Worm (Caenorhabditis elegans): Measurements from ENCODE around the gene klp-13.

- no peak for TF ChIP-seq ref-1 (GFP tag; conservative IDR thresholded peaks at IDR 0.05)
- no peak for TF ChIP-seq flt-1 (GFP tag; IDR thresholded peaks at IDR 0.05)
- no peak for TF ChIP-seq tab-1 (GFP tag; IDR thresholded peaks at IDR 0.05)
- TF ChIP-seq med-1 (GFP tag; optimal IDR thresholded peaks at IDR 0.05; ENCODE audit: insufficient read depth) = no peak
- TF ChIP-seq cog-1 (tag; optimal IDR thresholded peaks at IDR 0.05) = no peak
- TF ChIP-seq ztf-29 (GFP tag; IDR thresholded peaks at IDR 0.05) = no peak
Measured at ce11 chrX:6031169-6031568, 46.4 kb downstream of the klp-13 start, which contains the start of gene ipp-5.

Measured in whole organism, midembryonic.